Fruit fly (Drosophila melanogaster) whole organism, adult: ENCODE results near the gene CG43136.
A peak's percentile ranks its signal among the peaks of the same experiment; 100 is the strongest.

Experiments used
- CG11617 ChIP-seq: fragments of 200-800 bp; sonication (Bioruptor generic); optimal IDR thresholded peaks from 2 replicates; lab custom pipeline; 2017; ENCODE audit warnings: mild to moderate bottlenecking, missing biosample characterization, missing genetic modification reagents, missing genetic modification characterization
- CG12768 ChIP-seq: fragments of 200-800 bp; sonication (Bioruptor generic); optimal IDR thresholded peaks from 2 replicates; lab custom pipeline; 2017; ENCODE audit warnings: missing biosample characterization, missing genetic modification characterization, mild to moderate bottlenecking, moderate library complexity, missing genetic modification reagents
- CG14711 ChIP-seq: fragments of 200-800 bp; sonication (Bioruptor generic); optimal IDR thresholded peaks from 2 replicates; lab custom pipeline; 2018; ENCODE audit warnings: missing biosample characterization, mild to moderate bottlenecking, missing genetic modification characterization, moderate library complexity
- CG1620 ChIP-seq: fragments of 200-800 bp; sonication (Bioruptor generic); optimal IDR thresholded peaks from 2 replicates; lab custom pipeline; 2016; ENCODE audit warnings: missing biosample characterization, missing genetic modification characterization
- CG33017 ChIP-seq: fragments of 200-800 bp; sonication (Bioruptor generic); optimal IDR thresholded peaks from 2 replicates; lab custom pipeline; 2018; ENCODE audit warnings: missing biosample characterization, mild to moderate bottlenecking, missing genetic modification characterization, moderate library complexity
- CG5204 ChIP-seq: fragments of 200-800 bp; sonication (Bioruptor generic); optimal IDR thresholded peaks from 2 replicates; lab custom pipeline; 2016; ENCODE audit warnings: missing biosample characterization, missing genetic modification characterization
- CG7045 ChIP-seq: fragments of 200-800 bp; sonication (Bioruptor generic); optimal IDR thresholded peaks from 2 replicates; lab custom pipeline; 2017; ENCODE audit warnings: missing biosample characterization, mild to moderate bottlenecking, missing genetic modification characterization
- CG7101 ChIP-seq: fragments of 200-800 bp; sonication (Bioruptor generic); optimal IDR thresholded peaks from 2 replicates; lab custom pipeline; 2018; ENCODE audit warnings: missing biosample characterization, mild to moderate bottlenecking, missing genetic modification characterization, moderate library complexity
- Clk ChIP-seq: fragments of 200-800 bp; sonication (Bioruptor generic); optimal IDR thresholded peaks from 2 replicates; lab custom pipeline; 2017; ENCODE audit warnings: missing biosample characterization, missing genetic modification characterization
- Crg-1 ChIP-seq: fragments of 200-800 bp; sonication (Bioruptor generic); optimal IDR thresholded peaks from 2 replicates; lab custom pipeline; 2016; ENCODE audit warnings: missing biosample characterization, missing genetic modification characterization
- Hr96 ChIP-seq: fragments of 200-800 bp; sonication (Bioruptor generic); optimal IDR thresholded peaks from 2 replicates; lab custom pipeline; 2016; ENCODE audit warnings: missing biosample characterization, missing genetic modification characterization
- Mnt ChIP-seq: fragments of 200-800 bp; sonication (Bioruptor generic); optimal IDR thresholded peaks from 2 replicates; lab custom pipeline; 2016; ENCODE audit warnings: missing biosample characterization, mild to moderate bottlenecking, missing genetic modification characterization
- bab1 ChIP-seq: fragments of 200-800 bp; sonication (Bioruptor generic); optimal IDR thresholded peaks from 3 replicates; lab custom pipeline; 2019; ENCODE audit warnings: missing biosample characterization, mild to moderate bottlenecking, missing genetic modification characterization, moderate library complexity
- cic ChIP-seq: fragments of 200-800 bp; sonication (Bioruptor generic); optimal IDR thresholded peaks from 2 replicates; lab custom pipeline; 2017; ENCODE audit warnings: missing biosample characterization, mild to moderate bottlenecking, missing genetic modification characterization, moderate library complexity
- cnc ChIP-seq, 2 experiments: fragments of >200 bp; optimal IDR thresholded peaks; 2 replicates each; lab custom pipeline; 2017
- kay ChIP-seq: fragments of 200-800 bp; sonication (Bioruptor generic); peaks from one replicate; lab custom pipeline; 2016; ENCODE audit warnings: missing biosample characterization, missing genetic modification characterization, borderline replicate concordance
- ovo ChIP-seq: fragments of 200-800 bp; sonication (Bioruptor generic); optimal IDR thresholded peaks from 2 replicates; lab custom pipeline; 2016; ENCODE audit warnings: missing biosample characterization, missing genetic modification characterization
- pad ChIP-seq: fragments of 200-800 bp; sonication (Bioruptor generic); optimal IDR thresholded peaks from 3 replicates; lab custom pipeline; 2017; ENCODE audit warnings: missing biosample characterization, missing genetic modification characterization, mild to moderate bottlenecking, moderate library complexity, missing genetic modification reagents
- tj ChIP-seq: fragments of 200-800 bp; sonication (Bioruptor generic); optimal IDR thresholded peaks from 3 replicates; lab custom pipeline; 2017; ENCODE audit warnings: missing biosample characterization, mild to moderate bottlenecking, missing genetic modification characterization, moderate library complexity
- toe ChIP-seq: fragments of 200-800 bp; sonication (Bioruptor generic); optimal IDR thresholded peaks from 2 replicates; lab custom pipeline; 2016; ENCODE audit warnings: missing biosample characterization, missing genetic modification characterization

CG43136 gene

DNA sequence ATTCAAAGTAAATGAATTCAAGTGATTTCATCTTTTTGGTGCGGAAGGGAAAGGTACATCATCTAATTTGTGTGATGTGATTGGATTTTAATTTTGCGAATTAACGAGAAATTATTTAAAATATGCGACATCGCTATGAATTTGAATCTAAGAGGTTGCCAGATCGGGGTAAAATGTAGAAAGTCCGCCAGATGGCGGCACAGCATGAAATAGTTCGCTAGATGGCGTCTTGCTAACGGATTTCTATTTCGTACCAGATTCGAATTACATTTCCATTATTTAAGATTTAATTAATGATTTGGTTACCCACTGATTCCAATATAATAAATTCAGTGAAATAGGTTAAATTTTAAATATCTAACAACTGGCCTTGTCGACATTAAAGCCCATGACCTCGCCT is 29.8 kb downstream of the CG43136 start:
- TF ChIP-seq CG7101 (tag; lab: Kevin White, UChicago) (peak; percentile 62), Mnt (peak; percentile 41), pad (GFP tag; lab: Kevin White, UChicago) (peak; percentile 46), CG11617 (no peak), CG12768 (GFP tag; lab: Kevin White, UChicago) (no peak), Crg-1 (GFP tag; lab: Kevin White, UChicago) (peak; percentile 54), CG1620 (GFP tag; lab: Kevin White, UChicago) (peak; percentile 78), bab1 (GFP tag; lab: Kevin White, UChicago) (peak; percentile 79), ovo (GFP tag; lab: Kevin White, UChicago) (peak; percentile 7), tj (GFP tag; lab: Kevin White, UChicago) (peak; percentile 21)

DNA sequence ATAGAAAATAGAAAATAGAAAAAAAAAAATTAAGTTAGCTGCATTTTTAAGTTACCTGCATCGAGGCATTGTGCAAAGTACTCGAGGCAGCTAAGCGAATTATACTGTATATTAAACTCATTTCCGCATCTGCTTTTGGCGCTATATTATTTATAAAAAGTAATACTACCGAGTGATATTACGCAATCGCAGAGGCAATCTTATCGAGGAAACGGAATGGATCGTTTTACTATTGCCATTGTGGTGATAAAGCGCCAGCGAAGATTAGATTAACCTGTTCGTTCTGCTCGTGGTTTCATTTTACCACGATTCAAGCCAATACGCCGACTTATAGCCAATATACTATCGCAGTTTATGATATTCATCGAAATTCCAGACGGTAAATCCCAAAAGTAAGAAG is 30.7 kb downstream of the CG43136 start:
- TF ChIP-seq CG7045 (GFP tag; lab: Kevin White, UChicago) (no peak), CG7101 (tag; lab: Kevin White, UChicago) (no peak), kay (GFP tag; lab: Kevin White, UChicago) (no peak), CG12768 (GFP tag; lab: Kevin White, UChicago) (no peak), CG1620 (GFP tag; lab: Kevin White, UChicago) (no peak), cic (GFP tag; lab: Kevin White, UChicago) (peak; percentile 22), CG33017 (tag; lab: Kevin White, UChicago) (no peak)

DNA sequence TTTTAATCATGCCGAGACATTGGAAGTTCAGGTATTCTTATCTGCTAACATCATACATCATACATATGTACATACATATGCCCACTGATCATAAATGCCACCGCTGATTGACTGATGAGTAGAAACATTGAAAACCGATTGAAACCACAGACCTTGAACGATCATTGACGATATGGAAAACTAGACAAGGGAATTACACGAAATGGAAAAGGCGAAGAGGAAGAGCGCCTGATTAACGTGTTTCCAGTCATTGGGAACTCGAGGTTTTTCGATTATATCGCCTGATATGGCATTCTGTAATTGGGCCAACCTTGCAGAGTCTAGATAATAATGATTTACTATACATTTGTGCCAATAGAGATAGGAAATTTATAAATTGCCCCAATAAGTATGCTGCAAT is 31.3 kb downstream of the CG43136 start:
- TF ChIP-seq CG7045 (GFP tag; lab: Kevin White, UChicago) (no peak), Mnt (no peak), CG5204 (GFP tag; lab: Kevin White, UChicago) (no peak), CG14711 (tag; lab: Kevin White, UChicago) (no peak), Hr96 (GFP tag; lab: Kevin White, UChicago) (no peak), ovo (GFP tag; lab: Kevin White, UChicago) (no peak), CG1620 (GFP tag; lab: Kevin White, UChicago) (no peak), Clk (GFP tag; lab: Kevin White, UChicago) (no peak), CG33017 (tag; lab: Kevin White, UChicago) (no peak), kay (GFP tag; lab: Kevin White, UChicago) (no peak), CG7101 (tag; lab: Kevin White, UChicago) (no peak)

DNA sequence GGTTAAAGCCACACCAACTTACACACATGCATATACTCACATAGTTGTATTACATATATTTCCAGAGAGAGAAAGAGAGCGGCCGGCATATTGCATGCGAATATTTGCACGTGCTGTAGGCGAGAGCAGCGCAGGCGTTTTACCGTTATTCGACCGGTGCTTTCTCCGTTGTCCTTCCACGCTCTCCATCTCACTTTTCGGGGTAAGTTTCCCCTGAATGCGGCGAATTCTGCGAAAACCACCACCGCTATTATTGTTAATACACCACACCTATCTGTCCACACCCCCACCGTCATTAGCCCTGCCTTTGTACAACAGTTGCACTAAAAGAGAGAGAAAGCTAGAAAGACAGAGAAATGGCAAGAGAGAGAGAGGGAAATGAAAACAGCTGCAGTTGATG is 32.0 kb downstream of the CG43136 start:
- peak; percentile 96 for TF ChIP-seq pad (GFP tag; lab: Kevin White, UChicago)
- TF ChIP-seq CG1620 (GFP tag; lab: Kevin White, UChicago), result no peak

DNA sequence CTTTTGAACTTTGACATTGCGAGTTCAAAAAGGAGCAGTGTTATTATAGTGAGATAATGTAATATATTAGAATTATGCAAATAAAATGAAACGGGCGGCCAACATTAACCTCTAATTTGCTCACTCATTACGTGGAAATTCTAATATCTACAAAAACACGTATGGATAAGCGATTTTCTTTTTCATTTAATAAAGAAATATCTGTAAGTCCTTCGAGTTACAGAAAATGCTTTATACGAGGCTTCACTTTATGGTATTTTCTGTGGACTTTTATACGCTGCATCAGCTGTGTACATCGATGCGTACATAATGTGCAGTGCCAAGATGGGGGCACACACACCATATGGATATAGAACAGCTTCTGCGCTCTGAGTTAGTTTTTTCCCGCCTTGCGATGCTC is 32.4 kb downstream of the CG43136 start:
- no peak for TF ChIP-seq CG5204 (GFP tag; lab: Kevin White, UChicago)
- no peak for TF ChIP-seq CG33017 (tag; lab: Kevin White, UChicago)
- no peak for TF ChIP-seq cic (GFP tag; lab: Kevin White, UChicago)
- TF ChIP-seq Crg-1 (GFP tag; lab: Kevin White, UChicago), result no peak
- peak; percentile 65 for TF ChIP-seq kay (GFP tag; lab: Kevin White, UChicago)
- TF ChIP-seq CG1620 (GFP tag; lab: Kevin White, UChicago), result no peak
- TF ChIP-seq Hr96 (GFP tag; lab: Kevin White, UChicago), result no peak

DNA sequence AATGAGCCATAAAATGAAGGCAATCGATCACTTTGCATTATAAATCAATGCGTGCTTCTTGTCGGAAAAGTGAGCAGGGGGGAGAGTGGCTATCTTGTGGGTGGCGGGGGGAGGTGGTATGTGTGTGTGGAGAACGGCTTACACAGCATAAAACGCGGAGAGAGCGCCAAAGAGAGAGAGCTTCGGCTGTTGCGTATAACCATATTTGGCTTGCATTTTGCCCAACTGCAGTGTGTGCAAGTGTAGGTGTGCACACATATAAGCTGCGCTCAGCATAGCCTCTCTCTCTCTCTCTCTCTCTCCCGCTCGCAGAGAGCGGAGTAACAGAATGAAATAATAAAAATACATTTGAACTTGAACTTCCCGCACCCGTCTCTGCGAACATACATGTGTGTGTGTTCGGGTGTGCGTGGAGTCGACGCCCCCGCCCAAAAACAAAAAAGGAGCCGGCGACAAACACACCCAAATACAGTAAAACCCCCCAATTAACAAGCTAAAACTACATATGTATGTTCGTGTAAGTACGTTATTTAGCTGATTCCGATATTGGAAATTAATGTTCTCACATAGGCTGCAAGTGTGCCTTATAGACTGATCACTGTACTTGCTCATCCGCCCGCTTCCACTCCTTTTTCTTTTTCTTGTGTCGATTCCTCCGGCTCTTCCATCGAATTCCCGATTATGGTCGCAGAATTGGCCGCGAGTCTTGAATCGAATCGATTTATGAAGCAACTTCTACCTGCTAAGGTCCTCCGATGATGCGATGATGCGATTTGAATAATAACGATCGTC is 33.4 kb downstream of the CG43136 start:
- TF ChIP-seq pad (GFP tag; lab: Kevin White, UChicago), result peak; percentile 63
- peak; percentile 43 for TF ChIP-seq bab1 (GFP tag; lab: Kevin White, UChicago)
- no peak for TF ChIP-seq CG5204 (GFP tag; lab: Kevin White, UChicago)
- TF ChIP-seq Clk (GFP tag; lab: Kevin White, UChicago), result no peak
- TF ChIP-seq Hr96 (GFP tag; lab: Kevin White, UChicago), result no peak
- no peak for TF ChIP-seq kay (GFP tag; lab: Kevin White, UChicago)
- no peak for TF ChIP-seq Crg-1 (GFP tag; lab: Kevin White, UChicago)
- no peak for TF ChIP-seq CG7101 (tag; lab: Kevin White, UChicago)
- no peak for TF ChIP-seq CG11617
- no peak for TF ChIP-seq CG7045 (GFP tag; lab: Kevin White, UChicago)
- TF ChIP-seq CG14711 (tag; lab: Kevin White, UChicago), result no peak
- TF ChIP-seq cnc (optimal IDR thresholded peaks at IDR 0.05; lab: Kevin White, UChicago), result no peak
- TF ChIP-seq toe (GFP tag; lab: Kevin White, UChicago), result no peak
- TF ChIP-seq tj (GFP tag; lab: Kevin White, UChicago), result peak; percentile 99
- TF ChIP-seq Mnt, result peak; percentile 12
- no peak for TF ChIP-seq CG1620 (GFP tag; lab: Kevin White, UChicago)

DNA sequence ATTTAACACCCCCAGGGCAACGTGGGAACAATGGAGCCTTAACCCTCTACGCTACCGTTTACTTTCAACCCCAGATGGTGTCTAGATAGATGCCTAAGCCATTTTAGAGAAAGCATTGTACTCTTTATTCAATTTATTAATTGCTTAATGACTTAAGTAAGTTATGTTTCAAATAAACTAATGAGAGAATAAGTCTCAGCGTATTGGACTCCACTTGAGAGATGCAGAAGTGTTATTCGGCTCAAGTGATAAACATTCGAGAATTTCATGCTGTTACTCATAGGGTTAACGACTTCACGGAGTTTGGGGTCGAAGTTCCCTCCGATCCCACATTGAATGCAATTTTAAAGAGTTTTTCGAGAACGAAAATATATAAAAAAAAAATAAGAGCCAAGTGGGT is 34.7 kb downstream of the CG43136 start:
- TF ChIP-seq CG7101 (tag; lab: Kevin White, UChicago), result no peak
- no peak for TF ChIP-seq bab1 (GFP tag; lab: Kevin White, UChicago)
- TF ChIP-seq pad (GFP tag; lab: Kevin White, UChicago), result no peak
- no peak for TF ChIP-seq Mnt
- no peak for TF ChIP-seq tj (GFP tag; lab: Kevin White, UChicago)
- no peak for TF ChIP-seq cic (GFP tag; lab: Kevin White, UChicago)
- no peak for TF ChIP-seq kay (GFP tag; lab: Kevin White, UChicago)
- TF ChIP-seq CG7045 (GFP tag; lab: Kevin White, UChicago), result no peak
